Fruit fly (Drosophila melanogaster): ENCODE measurements around the gene CG32700.

Gene CG32700

DNA sequence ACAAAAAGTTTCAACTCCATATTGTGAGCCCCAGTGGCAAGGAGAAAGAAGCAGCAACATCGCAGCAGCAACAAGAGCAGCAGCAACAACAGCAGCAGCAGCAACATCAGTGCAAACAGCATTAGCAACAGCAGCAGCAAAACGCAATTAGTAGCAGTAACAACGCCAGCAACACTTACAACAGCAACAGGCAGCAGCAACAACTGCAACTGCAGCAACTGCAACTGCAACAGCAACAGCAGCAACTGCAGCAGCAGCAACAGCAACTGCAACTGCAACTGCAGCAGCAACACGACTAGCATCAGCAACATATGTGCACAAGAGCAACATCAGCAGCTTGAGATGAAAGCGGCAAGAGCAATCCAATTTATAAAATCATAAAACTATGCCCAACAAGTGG lies 65.5 kb downstream of the CG32700 start:
- TF ChIP-seq noc (tag; optimal IDR thresholded peaks at IDR 0.05) = no peak

DNA sequence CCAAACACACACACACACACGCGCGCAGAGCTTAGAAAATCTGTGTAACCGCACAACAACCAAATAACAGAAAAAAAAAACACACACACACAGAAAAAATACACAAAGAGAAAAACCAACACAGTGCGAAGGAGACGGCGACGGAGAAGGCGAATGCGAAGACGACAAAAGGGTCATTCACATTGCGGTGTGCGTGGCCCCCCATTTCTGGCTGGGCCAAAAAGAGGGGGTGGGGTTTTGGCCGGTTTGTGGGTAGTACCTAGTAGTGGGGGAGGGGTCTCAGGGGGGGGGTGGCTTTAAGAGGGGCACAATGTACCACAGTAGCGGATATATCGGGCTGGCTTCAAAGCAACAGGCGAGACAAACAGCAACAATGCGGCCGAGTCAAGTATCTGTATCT lies 67.0 kb downstream of the CG32700 start:
- no peak for TF ChIP-seq noc (tag; optimal IDR thresholded peaks at IDR 0.05)

DNA sequence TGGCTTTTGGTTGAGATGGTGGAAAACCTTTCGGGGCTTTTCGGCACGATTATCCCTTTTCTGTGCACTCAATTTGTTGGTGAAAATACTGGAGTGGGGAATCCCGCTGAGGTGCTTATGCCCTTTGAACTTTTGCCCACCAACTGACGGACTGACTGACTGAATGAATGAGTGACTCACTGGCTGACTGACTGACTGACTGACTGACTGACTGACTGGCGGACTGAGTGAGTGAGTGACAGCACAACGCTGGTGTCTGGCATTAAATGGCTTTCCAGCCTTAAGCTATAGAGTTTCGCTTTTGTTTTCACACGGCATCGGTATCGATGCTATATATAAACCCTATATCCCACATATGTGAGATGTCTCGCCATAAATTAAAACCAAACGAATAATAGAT lies 71.9 kb downstream of the CG32700 start:
- TF ChIP-seq noc (tag; optimal IDR thresholded peaks at IDR 0.05) = no peak

- TF ChIP-seq noc (tag; optimal IDR thresholded peaks at IDR 0.05) = no peak
These were observed 73.7 kb downstream of the CG32700 start for dm6 chrX:9476908-9477307.

DNA sequence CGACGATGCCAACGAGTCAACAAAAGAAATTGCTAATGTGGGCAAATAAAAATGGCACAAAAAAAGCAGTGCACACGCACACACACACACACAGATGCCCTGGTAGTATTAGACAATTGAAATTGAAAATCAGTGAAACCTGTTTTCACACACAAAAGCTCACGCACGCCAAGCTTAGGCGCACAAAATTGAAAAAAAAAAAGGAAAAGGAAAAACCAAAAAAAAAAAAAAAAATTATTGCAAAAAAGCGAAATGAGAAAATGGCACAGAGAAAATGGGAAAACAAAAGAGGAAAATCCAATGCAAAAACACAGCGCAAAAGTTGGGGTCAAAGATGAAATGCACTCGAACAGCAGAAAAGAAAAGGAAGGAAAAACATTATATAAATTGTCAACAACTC lies 76.5 kb downstream of the CG32700 start:
- no peak for TF ChIP-seq noc (tag; optimal IDR thresholded peaks at IDR 0.05)

DNA sequence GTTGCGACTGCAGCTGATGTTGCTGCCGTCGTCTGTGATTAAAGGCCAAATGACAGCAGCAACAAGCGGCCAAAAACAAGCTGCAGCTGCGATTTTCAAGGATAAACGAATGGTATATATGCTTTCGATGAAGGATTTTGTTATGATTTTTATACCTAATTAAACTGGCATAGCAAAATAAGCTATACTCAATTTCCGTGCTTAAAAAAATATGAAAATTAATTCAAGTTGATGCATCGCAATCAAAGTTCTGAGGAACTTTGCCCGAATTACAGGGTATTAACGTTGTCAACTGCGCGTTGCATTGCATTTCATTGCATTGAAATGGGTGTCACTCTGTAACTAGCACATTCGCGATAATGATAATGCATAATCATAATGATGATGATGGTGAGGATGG lies 82.4 kb downstream of the CG32700 start:
- TF ChIP-seq noc (tag; optimal IDR thresholded peaks at IDR 0.05) = no peak

DNA sequence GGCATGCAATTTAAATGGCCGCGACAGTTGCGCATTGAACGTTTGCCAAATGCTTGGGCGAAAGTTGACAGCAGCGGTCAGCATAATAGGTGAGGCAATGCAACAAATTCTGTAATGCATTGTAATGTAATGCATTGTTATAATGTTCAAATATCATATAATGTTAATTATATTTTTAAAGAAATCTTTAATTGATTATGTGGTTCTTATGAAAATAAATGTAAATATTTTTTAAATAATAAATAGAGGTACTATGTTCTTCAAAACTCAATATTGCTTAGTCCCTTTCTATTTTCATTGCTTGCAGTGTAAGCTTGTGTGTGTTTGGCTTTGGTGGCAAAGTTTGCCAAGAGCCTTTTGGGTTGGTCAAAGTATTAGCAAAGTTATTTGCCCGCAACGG lies 83.0 kb downstream of the CG32700 start:
- TF ChIP-seq noc (tag; optimal IDR thresholded peaks at IDR 0.05) = no peak

- TF ChIP-seq noc (tag; optimal IDR thresholded peaks at IDR 0.05) = no peak
These were observed 83.6 kb downstream of the CG32700 start for dm6 chrX:9467066-9467465.

- TF ChIP-seq noc (tag; optimal IDR thresholded peaks at IDR 0.05) = no peak
These were observed 84.1 kb downstream of the CG32700 start for dm6 chrX:9466579-9466995.

- no peak for TF ChIP-seq noc (tag; optimal IDR thresholded peaks at IDR 0.05)
These were observed 84.5 kb downstream of the CG32700 start for dm6 chrX:9466150-9466549.

DNA sequence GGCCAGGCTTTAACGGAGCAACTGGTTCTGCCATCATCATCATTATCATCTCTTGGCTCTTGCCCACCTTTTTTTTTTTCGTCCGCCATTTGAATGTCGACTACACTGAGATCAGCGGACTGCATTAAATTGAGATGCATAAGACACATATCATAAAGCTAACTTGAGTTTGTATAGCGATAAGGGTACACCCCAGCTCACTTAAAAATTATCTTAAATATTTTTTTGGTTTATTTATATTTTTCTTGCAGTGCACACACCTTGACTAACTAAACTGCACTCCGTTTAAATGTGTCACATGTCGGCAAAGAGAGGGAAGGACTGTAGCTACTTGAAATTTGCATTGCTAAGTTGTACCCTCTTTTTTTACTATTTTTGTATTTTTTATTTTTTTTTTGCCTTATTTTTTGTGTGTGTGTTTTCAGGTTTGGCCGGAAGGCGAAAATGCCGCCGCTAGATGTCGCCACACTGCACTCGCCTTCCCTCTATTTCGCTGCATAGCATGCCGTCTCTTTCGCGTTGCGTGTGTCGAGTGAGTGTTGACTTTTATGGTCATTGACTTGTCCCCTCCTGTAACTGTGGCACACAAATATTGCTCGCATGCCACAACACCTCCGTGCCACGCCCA lies 89.9 kb downstream of the CG32700 start:
- no peak for TF ChIP-seq noc (tag; optimal IDR thresholded peaks at IDR 0.05)

DNA sequence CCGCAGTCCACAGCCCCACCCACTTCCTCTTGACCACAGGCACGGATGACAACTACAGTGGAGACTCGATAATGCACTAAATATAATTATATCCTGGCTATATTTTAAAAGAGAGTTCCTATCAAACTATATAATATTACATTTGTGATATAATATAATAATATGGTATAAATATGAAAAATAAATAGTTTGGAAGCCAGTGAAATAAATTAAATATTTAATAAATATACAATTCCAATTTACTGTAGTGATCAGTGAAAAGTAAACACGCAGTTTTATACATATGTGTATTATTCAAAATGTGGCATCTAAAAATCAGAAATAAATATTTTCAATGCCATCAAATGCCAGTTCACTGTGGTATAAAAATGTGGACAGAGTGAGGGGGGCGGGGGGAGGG lies 94.3 kb downstream of the CG32700 start:
- TF ChIP-seq noc (tag; optimal IDR thresholded peaks at IDR 0.05) = no peak

Data from whole organism, larva.